Worm (Caenorhabditis elegans) whole organism, late embryonic: Measurements from ENCODE around the gene B0281.5.

Experiments
- C08G9.2 ChIP-seq: sonication (generic microtip); optimal IDR thresholded peaks from 2 replicates; lab custom pipeline; 2016; ENCODE audit warnings: mild to moderate bottlenecking, missing genetic modification characterization, moderate library complexity, missing compliant biosample characterization
- F13H6.1 ChIP-seq: sonication (generic microtip); optimal IDR thresholded peaks from 2 replicates; lab custom pipeline; 2016; ENCODE audit warnings: missing genetic modification characterization, missing compliant biosample characterization
- Y22D7AL.16 ChIP-seq: sonication (generic microtip); optimal IDR thresholded peaks from 2 replicates; lab custom pipeline; 2016; ENCODE audit warnings: missing genetic modification characterization, missing compliant biosample characterization
- ahr-1 ChIP-seq: sonication (generic microtip); optimal IDR thresholded peaks from 2 replicates; lab custom pipeline; 2016; ENCODE audit warnings: missing genetic modification characterization, missing compliant biosample characterization
- ama-1 ChIP-seq: fragments of 150-350 bp; optimal IDR thresholded peaks from 2 replicates; lab custom pipeline; 2014
- ceh-31 ChIP-seq: sonication (generic microtip); optimal IDR thresholded peaks from 2 replicates; lab custom pipeline; 2016; ENCODE audit warnings: missing genetic modification characterization, missing compliant biosample characterization
- fkh-6 ChIP-seq: sonication (generic microtip); optimal IDR thresholded peaks from 2 replicates; lab custom pipeline; 2016; ENCODE audit warnings: missing genetic modification characterization, missing compliant biosample characterization
- nfya-1 ChIP-seq: sonication (generic microtip); optimal IDR thresholded peaks from 2 replicates; lab custom pipeline; 2017; ENCODE audit warnings: missing genetic modification characterization, mild to moderate bottlenecking, missing compliant biosample characterization, antibody characterized with exemption, moderate library complexity
- nhr-11 ChIP-seq: fragments of 150-350 bp; optimal IDR thresholded peaks from 2 replicates; lab custom pipeline; 2014; ENCODE audit warnings: missing biosample characterization, missing genetic modification characterization
- pha-4 ChIP-seq: fragments of 150-350 bp; optimal IDR thresholded peaks from 2 replicates; lab custom pipeline; 2018; ENCODE audit warnings: missing biosample characterization, missing genetic modification reagents, missing genetic modification characterization
- sox-4 ChIP-seq: sonication (generic microtip); optimal IDR thresholded peaks from 2 replicates; lab custom pipeline; 2017; ENCODE audit warnings: mild to moderate bottlenecking, missing genetic modification characterization, inconsistent platforms, missing compliant biosample characterization
- unc-55 ChIP-seq: sonication (generic microtip); optimal IDR thresholded peaks from 2 replicates; lab custom pipeline; 2017; ENCODE audit warnings: missing biosample characterization, missing genetic modification reagents, missing genetic modification characterization

DNA sequence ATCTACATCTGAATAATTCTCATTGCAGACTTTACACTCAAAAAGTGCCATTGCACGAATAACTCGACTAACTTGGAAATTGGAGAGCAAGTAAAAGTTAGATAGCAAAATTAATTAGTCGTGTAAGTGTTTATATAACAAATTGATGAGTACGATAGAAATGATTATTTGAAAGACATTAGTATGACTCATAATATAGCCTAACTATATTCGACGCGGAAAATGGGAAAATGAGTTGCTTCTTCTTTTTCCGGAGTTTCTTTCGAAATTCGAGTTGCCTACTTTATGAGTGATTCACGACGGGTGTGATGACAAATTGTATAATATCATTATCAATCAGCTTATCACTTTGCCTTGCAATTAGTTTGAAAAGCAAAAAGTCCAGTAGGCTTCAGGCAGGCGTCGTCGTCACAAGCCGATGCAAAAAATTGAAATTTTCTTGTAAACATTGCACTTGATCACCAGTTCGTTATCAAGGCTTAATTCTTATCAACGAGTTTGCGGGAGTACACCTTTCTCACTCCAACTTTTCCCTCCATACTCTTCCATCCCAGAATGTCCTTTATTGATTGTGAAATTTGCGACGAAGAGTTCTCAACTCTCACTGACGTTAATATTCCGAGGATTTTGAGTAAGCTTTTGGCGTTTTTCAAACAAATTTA, 22.2 kb upstream of the B0281.5 start, which contains the start of the genes ZK1240.6 and ZK1240.2:
- TF ChIP-seq Y22D7AL.16 (tag; lab: Kevin White, UChicago) (no peak), ama-1 (no peak), ceh-31 (tag; lab: Kevin White, UChicago) (no peak), pha-4 (tag; lab: Kevin White, UChicago) (no peak), unc-55 (no peak), nfya-1 (no peak), ahr-1 (tag; lab: Kevin White, UChicago) (no peak), nhr-11 (no peak), C08G9.2 (tag; lab: Kevin White, UChicago) (no peak), F13H6.1 (tag; lab: Kevin White, UChicago) (no peak), sox-4 (tag; lab: Kevin White, UChicago) (no peak), fkh-6 (tag; lab: Kevin White, UChicago) (no peak)
